Worm (Caenorhabditis elegans) whole organism, dauer: ENCODE measurements around the gene F36H5.10.

Experiments
- unc-62 ChIP-seq: sonication (generic microtip); optimal IDR thresholded peaks from 2 replicates; lab custom pipeline; 2017; ENCODE audit warnings: missing biosample characterization, missing genetic modification reagents, missing genetic modification characterization

F36H5.10 gene

DNA sequence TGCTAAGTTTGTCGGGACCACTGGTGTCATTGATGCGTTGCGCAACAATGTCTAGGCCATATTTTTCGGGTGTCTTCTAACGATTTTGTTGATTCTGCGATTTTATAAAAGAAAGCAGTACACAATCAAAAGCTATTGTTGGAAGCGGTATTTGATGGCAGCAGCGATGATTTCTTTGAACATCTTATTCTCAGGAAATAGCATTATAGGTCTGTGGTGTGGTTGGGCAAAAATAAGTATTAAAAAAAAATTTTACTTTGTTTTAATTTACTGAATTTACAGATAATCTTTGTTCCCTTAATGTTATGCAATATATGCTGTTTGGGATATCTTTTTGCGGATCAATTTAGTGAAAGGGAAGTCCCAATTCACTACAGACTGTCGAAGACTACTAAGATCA, at the start of gene F36H5.10:
F36H5.10 (plus strand) TSS at position 301 of the 400 bp plus-strand sequence.
- TF ChIP-seq unc-62 (GFP tag; lab: Kevin White, UChicago) = no peak

- TF ChIP-seq unc-62 (GFP tag; lab: Kevin White, UChicago) = no peak
These were observed 47.2 kb upstream of the F36H5.10 start, which contains the start of gene fbxa-184 for ce11 chrII:1709959-1710358. TSS of gene fbxa-184 (plus strand) at chrII:1710259.

- no peak for TF ChIP-seq unc-62 (GFP tag; lab: Kevin White, UChicago)
These were observed 44.2 kb upstream of the F36H5.10 start, which contains the start of gene btb-7 for ce11 chrII:1712938-1713337. TSS of gene btb-7 (plus strand) at chrII:1713238.

ce11 chrII:1714772-1715353, 42.3 kb upstream of the F36H5.10 start, which contains the start of gene btb-6:
TSS of gene btb-6 (plus strand) at chrII:1715303.
- TF ChIP-seq unc-62 (GFP tag; lab: Kevin White, UChicago) = no peak

DNA sequence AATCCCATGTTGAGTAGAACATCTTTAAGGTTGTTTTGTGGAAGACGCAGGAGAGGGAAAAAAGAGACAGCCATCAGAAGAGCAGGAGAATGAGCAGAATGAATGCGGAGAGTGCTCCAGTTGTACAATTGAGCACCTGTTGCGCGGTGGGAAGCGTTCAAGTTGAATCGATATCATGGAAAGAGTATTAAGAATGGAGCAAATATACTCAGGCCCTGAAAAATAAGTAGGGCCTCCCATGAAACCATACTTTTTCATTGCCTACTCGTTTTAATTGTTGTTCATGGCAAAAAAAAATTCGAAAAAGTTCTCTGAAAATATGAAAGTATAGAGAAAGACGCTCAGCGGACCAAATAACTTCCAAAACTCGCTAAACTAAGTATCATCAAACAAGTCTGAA, 38.0 kb upstream of the F36H5.10 start, which contains the start of gene fbxb-48:
fbxb-48 (minus strand) TSS at position 101 of the 400 bp plus-strand sequence.
- TF ChIP-seq unc-62 (GFP tag; lab: Kevin White, UChicago) = no peak

- TF ChIP-seq unc-62 (GFP tag; lab: Kevin White, UChicago) = no peak
These were observed 34.7 kb upstream of the F36H5.10 start, which contains the start of the genes fbxb-5 and btb-8 for ce11 chrII:1722394-1722793. TSS of gene fbxb-5 (minus strand) at chrII:1722494. TSS of gene btb-8 (plus strand) at chrII:1722770.

DNA sequence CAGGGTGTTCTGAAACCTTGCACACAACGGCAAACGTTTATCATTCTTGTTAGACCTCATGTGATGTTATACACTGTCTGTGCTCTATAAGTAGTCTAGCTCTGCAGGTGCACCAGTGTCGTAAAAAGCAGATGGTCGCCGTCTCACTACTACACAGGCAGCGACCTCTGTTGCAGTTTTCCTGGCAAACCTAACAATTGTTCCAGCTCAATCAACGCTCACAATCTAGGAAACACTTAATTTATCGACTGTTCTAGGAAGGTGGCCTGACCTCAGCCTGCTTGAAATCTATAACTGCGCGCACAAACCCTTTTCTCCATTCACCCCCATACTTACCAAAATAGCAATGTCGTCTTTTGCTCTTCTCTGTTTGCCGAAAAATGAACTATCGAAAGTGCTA, 32.8 kb upstream of the F36H5.10 start, which contains the start of gene fbxb-11:
fbxb-11 (plus strand) TSS at position 301 of the 400 bp plus-strand sequence.
- TF ChIP-seq unc-62 (GFP tag; lab: Kevin White, UChicago) = no peak

- TF ChIP-seq unc-62 (GFP tag; lab: Kevin White, UChicago) = no peak
These were observed 31.4 kb upstream of the F36H5.10 start, which contains the start of gene F45C12.17 for ce11 chrII:1725735-1726134. TSS of gene F45C12.17 (plus strand) at chrII:1726111.

- TF ChIP-seq unc-62 (GFP tag; lab: Kevin White, UChicago) = no peak
These were observed 28.9 kb upstream of the F36H5.10 start, which contains the start of gene btb-9 for ce11 chrII:1728253-1728652. TSS of gene btb-9 (plus strand) at chrII:1728506.

ce11 chrII:1730103-1730502, 27.0 kb upstream of the F36H5.10 start, which contains the start of gene ceh-81:
TSS of gene ceh-81 (plus strand) at chrII:1730403.
- TF ChIP-seq unc-62 (GFP tag; lab: Kevin White, UChicago) = no peak

DNA sequence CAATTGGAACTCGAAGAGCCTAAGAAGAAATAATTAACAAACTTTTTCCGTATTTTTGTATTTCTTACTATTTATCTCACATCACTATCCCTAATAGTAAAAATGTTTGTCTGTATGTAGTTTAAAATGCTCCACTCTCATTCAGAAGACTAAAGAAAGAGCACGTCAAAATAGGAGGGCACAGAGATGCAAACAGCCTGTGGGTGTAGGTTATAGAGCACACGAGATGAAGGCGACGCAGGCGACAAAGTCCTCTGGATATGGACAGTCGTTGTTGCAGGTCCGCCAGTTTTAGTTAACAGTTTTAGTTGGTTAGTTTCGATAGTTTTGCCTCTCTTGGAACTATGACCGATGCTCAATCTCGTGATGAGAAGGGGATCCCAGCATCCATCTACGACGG, 25.2 kb upstream of the F36H5.10 start, which contains the start of gene ceh-82:
ceh-82 (plus strand) TSS at position 301 of the 400 bp plus-strand sequence.
- no peak for TF ChIP-seq unc-62 (GFP tag; lab: Kevin White, UChicago)

- no peak for TF ChIP-seq unc-62 (GFP tag; lab: Kevin White, UChicago)
These were observed 22.0 kb upstream of the F36H5.10 start for ce11 chrII:1735145-1735544.

DNA sequence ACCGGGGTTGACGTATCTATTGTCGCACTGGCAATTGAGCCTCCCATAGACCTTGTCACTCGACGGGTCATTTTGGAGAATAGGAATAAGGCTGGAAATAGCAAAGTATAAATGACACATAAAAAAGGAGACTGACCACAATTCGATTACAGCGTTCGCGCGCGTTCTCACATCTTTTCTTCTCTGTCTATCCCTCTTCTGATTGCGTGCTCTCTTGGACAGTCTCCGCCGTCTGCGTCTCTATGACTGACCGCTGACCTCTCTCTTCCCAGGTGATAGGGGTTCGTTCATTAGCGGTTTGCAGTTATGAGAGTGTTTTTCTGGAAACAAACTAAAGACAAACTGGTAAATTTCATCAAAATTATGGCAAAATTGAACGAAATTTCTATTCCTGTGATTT, 20.8 kb upstream of the F36H5.10 start, which contains the start of gene ceh-83:
ceh-83 (minus strand) TSS at position 181 of the 400 bp plus-strand sequence.
- no peak for TF ChIP-seq unc-62 (GFP tag; lab: Kevin White, UChicago)

DNA sequence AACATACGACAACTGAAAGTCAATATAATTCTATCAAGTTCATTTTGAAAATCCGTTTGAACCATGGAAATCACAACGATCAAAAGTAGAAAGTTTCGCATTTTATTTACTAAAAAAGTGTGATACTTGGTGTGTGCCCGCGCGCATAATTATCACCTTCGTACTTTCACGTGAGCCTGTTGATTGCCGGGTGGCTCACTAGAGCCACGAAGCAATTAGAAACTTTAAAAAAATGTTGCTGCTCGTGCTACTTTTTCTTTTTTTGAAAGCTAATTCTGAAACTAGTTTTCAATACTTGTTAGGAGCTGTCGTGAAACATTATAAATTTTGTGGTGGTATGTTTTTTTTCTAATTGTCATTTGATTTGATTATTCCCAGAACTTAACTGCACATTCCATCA, 18.3 kb upstream of the F36H5.10 start, which contains the start of the genes irld-9 and irld-33:
irld-9 (minus strand) TSS at position 101 of the 400 bp plus-strand sequence.
irld-33 (plus strand) TSS at position 209 of the 400 bp plus-strand sequence.
- TF ChIP-seq unc-62 (GFP tag; lab: Kevin White, UChicago) = no peak

DNA sequence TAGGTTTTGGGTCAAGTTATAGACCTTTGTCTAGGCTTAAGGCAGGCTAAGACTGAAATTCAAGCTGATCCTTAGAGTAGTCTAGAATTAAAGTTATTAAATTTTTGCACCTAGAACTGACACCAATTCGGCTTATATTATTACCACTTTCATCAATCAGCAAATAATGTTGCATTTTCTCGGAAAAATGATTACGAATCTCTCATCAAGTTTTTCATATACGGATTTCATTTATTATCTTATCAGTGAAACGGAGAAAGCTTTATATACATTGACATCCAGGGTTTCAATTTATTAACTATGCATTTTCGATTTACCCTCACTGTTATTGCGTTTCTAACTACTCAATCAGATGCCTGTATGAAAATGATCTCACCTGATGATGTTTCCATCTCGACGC, 15.9 kb upstream of the F36H5.10 start, which contains the start of gene K07G6.1:
K07G6.1 (plus strand) TSS at position 301 of the 400 bp plus-strand sequence.
- no peak for TF ChIP-seq unc-62 (GFP tag; lab: Kevin White, UChicago)

DNA sequence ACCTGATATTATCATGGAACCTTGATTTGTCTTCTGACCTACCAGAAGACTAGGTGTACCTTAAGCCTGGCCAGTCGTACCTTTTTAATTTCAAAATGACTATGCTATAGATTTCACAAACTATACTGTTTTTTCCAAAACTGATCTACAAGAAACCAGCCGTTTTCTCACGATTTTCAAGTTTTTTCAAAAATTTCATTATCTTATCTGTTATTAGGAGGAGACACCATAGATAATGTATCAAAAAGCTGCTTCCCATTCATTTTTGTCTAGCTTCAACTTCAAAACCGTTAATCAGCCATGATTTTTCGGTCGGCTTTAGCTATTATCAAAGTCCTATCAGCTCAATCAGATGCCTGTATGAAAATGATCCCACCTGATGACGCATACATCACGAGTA, 14.6 kb upstream of the F36H5.10 start, which contains the start of gene F36H5.12:
F36H5.12 (plus strand) TSS at position 301 of the 400 bp plus-strand sequence.
- TF ChIP-seq unc-62 (GFP tag; lab: Kevin White, UChicago) = no peak
